Worm (Caenorhabditis elegans) whole organism, L4 larva: ENCODE measurements around the gene rps-12.
A peak's percentile ranks its signal among the peaks of the same experiment; 100 is the strongest.

Source experiments
- F10B5.3 ChIP-seq: sonication (generic microtip); optimal IDR thresholded peaks from 2 replicates; lab custom pipeline; 2016; ENCODE audit warnings: mild to moderate bottlenecking, missing genetic modification characterization, missing compliant biosample characterization
- F26F4.8 ChIP-seq: fragments of 200-800 bp; sonication (Bioruptor generic); conservative IDR thresholded peaks from 2 replicates; pipeline ENCODE4 v1.3.6; 2022; ENCODE audit warnings: missing genetic modification characterization, missing compliant biosample characterization
- F49E8.2 ChIP-seq: sonication (generic microtip); optimal IDR thresholded peaks from 2 replicates; lab custom pipeline; 2016; ENCODE audit warnings: missing compliant biosample characterization, mild to moderate bottlenecking, missing genetic modification characterization, borderline replicate concordance
- R02D3.7 ChIP-seq: fragments of 150-350 bp; sonication (generic microtip); optimal IDR thresholded peaks from 3 replicates; lab custom pipeline; 2014; ENCODE audit warnings: missing biosample characterization, missing genetic modification characterization
- T26A8.4 ChIP-seq: fragments of 200-800 bp; sonication (Bioruptor generic); IDR thresholded peaks from 2 replicates; pipeline ENCODE4 v1.3.6; 2022; ENCODE audit warnings: missing genetic modification characterization, missing compliant biosample characterization
- Y48G9A.11 ChIP-seq: fragments of 200-800 bp; sonication (Bioruptor generic); IDR thresholded peaks from 2 replicates; pipeline ENCODE4 v1.3.6; 2022; ENCODE audit warnings: missing genetic modification reagents, missing genetic modification characterization, missing compliant biosample characterization
- Y5F2A.4 ChIP-seq: fragments of 200-800 bp; sonication (Bioruptor generic); optimal IDR thresholded peaks from 2 replicates; lab custom pipeline; 2018; ENCODE audit warnings: mild to moderate bottlenecking, missing genetic modification characterization, missing compliant biosample characterization
- Y75B8A.6 ChIP-seq: fragments of 200-800 bp; sonication (Bioruptor generic); IDR thresholded peaks from 2 replicates; pipeline ENCODE4 v1.3.6; 2022; ENCODE audit warnings: missing genetic modification reagents, missing genetic modification characterization, missing compliant biosample characterization
- ZK337.2 ChIP-seq: fragments of 200-800 bp; sonication (Bioruptor generic); IDR thresholded peaks from 2 replicates; pipeline ENCODE4 v1.3.6; 2022; ENCODE audit warnings: missing genetic modification reagents, missing genetic modification characterization, missing compliant biosample characterization
- ZK546.5 ChIP-seq, 2 experiments: sonication (generic microtip); optimal IDR thresholded peaks; 2 replicates each; lab custom pipeline; 2017; ENCODE audit warnings: missing biosample characterization in 2 of 2, missing genetic modification characterization in 2 of 2
- aha-1 ChIP-seq: fragments of 150-350 bp; peaks from one replicate; lab custom pipeline; 2014; ENCODE audit warnings: missing biosample characterization, missing genetic modification characterization
- ama-1 ChIP-seq: fragments of 150-350 bp; optimal IDR thresholded peaks from 2 replicates; lab custom pipeline; 2014; ENCODE audit warnings: inconsistent platforms, mixed read lengths
- arid-1 ChIP-seq: fragments of 200-800 bp; sonication (Bioruptor generic); conservative IDR thresholded peaks from 2 replicates; pipeline ENCODE4 v1.3.6; 2022; ENCODE audit warnings: missing genetic modification reagents, missing genetic modification characterization, missing compliant biosample characterization
- attf-4 ChIP-seq: sonication (generic microtip); optimal IDR thresholded peaks from 3 replicates; lab custom pipeline; 2017; ENCODE audit warnings: missing biosample characterization, missing genetic modification characterization
- ces-1 ChIP-seq: fragments of 150-350 bp; sonication (generic microtip); optimal IDR thresholded peaks from 4 replicates; lab custom pipeline; 2014; ENCODE audit warnings: missing biosample characterization, missing genetic modification reagents, missing genetic modification characterization
- ctbp-1 ChIP-seq: fragments of 200-800 bp; sonication (Bioruptor generic); IDR thresholded peaks from 2 replicates; pipeline ENCODE4 v1.3.6; 2022; ENCODE audit warnings: missing genetic modification reagents, missing genetic modification characterization, missing compliant biosample characterization
- daf-16 ChIP-seq, 3 experiments: sonication (generic microtip); optimal IDR thresholded peaks; 2 replicates each; lab custom pipeline; 2016 to 2017; ENCODE audit warnings: missing genetic modification characterization in 3 of 3, missing genetic modification reagents in 3 of 3, mild to moderate bottlenecking in 2 of 3, missing compliant biosample characterization in 2 of 3, missing biosample characterization in 1 of 3, moderate library complexity in 1 of 3
- daf-19 ChIP-seq: fragments of 200-800 bp; sonication (Bioruptor generic); conservative IDR thresholded peaks from 2 replicates; pipeline ENCODE4 v1.3.6; 2022; ENCODE audit warnings: missing genetic modification characterization, missing compliant biosample characterization
- dmd-6 ChIP-seq: fragments of 200-800 bp; sonication (Bioruptor generic); IDR thresholded peaks from 2 replicates; pipeline ENCODE4 v1.3.6; 2022; ENCODE audit warnings: missing genetic modification reagents, missing genetic modification characterization, missing compliant biosample characterization
- dpl-1 ChIP-seq: fragments of 150-350 bp; optimal IDR thresholded peaks from 2 replicates; lab custom pipeline; 2014; ENCODE audit warnings: missing biosample characterization, missing genetic modification reagents, missing genetic modification characterization
- dve-1 ChIP-seq: sonication (generic microtip); optimal IDR thresholded peaks from 2 replicates; lab custom pipeline; 2017; ENCODE audit warnings: antibody characterized with exemption, mild to moderate bottlenecking, missing genetic modification characterization, missing compliant biosample characterization; ENCODE audit not compliant: insufficient read depth
- fkh-10 ChIP-seq: fragments of 150-350 bp; optimal IDR thresholded peaks from 2 replicates; lab custom pipeline; 2014; ENCODE audit warnings: missing biosample characterization, missing genetic modification reagents, missing genetic modification characterization
- gei-8 ChIP-seq: fragments of 200-800 bp; sonication (Bioruptor generic); optimal IDR thresholded peaks from 2 replicates; lab custom pipeline; 2018; ENCODE audit warnings: mild to moderate bottlenecking, missing genetic modification characterization, missing compliant biosample characterization
- hlh-11 ChIP-seq: fragments of 200-800 bp; sonication (Bioruptor generic); optimal IDR thresholded peaks from 2 replicates; lab custom pipeline; 2018; ENCODE audit warnings: mild to moderate bottlenecking, missing genetic modification characterization, missing compliant biosample characterization
- hlh-30 ChIP-seq: sonication (generic microtip); optimal IDR thresholded peaks from 2 replicates; lab custom pipeline; 2017; ENCODE audit warnings: antibody characterized with exemption, mild to moderate bottlenecking, missing genetic modification characterization, missing compliant biosample characterization; ENCODE audit not compliant: insufficient read depth
- hmg-1.1 ChIP-seq: fragments of 200-800 bp; sonication (Bioruptor generic); IDR thresholded peaks from 2 replicates; pipeline ENCODE4 v1.3.6; 2022; ENCODE audit warnings: missing genetic modification reagents, missing genetic modification characterization, missing compliant biosample characterization
- jun-1 ChIP-seq: fragments of 150-350 bp; optimal IDR thresholded peaks from 2 replicates; lab custom pipeline; 2014; ENCODE audit warnings: missing biosample characterization, missing genetic modification reagents, missing genetic modification characterization
- lin-13 ChIP-seq: fragments of 150-350 bp; optimal IDR thresholded peaks from 2 replicates; lab custom pipeline; 2014; ENCODE audit warnings: missing biosample characterization, missing genetic modification reagents, missing genetic modification characterization
- lsy-2 ChIP-seq, 2 experiments: fragments of 150-350 bp in 1 of 2; sonication (generic microtip) in 1 of 2; optimal IDR thresholded peaks; 2 replicates each; lab custom pipeline; 2014 to 2017; ENCODE audit warnings: missing biosample characterization in 2 of 2, missing genetic modification characterization in 2 of 2
- mdl-1 ChIP-seq, 2 experiments: fragments of 150-350 bp in 1 of 2; sonication (generic microtip) in 1 of 2; optimal IDR thresholded peaks; 2 replicates each; lab custom pipeline; 2014 to 2017; ENCODE audit warnings: missing biosample characterization in 2 of 2, missing genetic modification characterization in 2 of 2
- mep-1 ChIP-seq: fragments of 150-350 bp; sonication (generic microtip); optimal IDR thresholded peaks from 3 replicates; lab custom pipeline; 2014; ENCODE audit warnings: missing biosample characterization, missing genetic modification characterization
- mes-2 ChIP-seq: sonication (generic microtip); optimal IDR thresholded peaks from 2 replicates; lab custom pipeline; 2016; ENCODE audit warnings: missing genotype, mild to moderate bottlenecking, missing genetic modification characterization, missing compliant biosample characterization; ENCODE audit not compliant: poor library complexity, severe bottlenecking
- mxl-2 ChIP-seq: fragments of 200-800 bp; sonication (Bioruptor generic); conservative IDR thresholded peaks from 2 replicates; pipeline ENCODE4 v1.3.6; 2022; ENCODE audit warnings: missing genetic modification reagents, missing genetic modification characterization, missing compliant biosample characterization
- nhr-111 ChIP-seq: fragments of 200-800 bp; sonication (Bioruptor generic); optimal IDR thresholded peaks from 2 replicates; lab custom pipeline; 2018; ENCODE audit warnings: mild to moderate bottlenecking, missing genetic modification characterization, missing compliant biosample characterization
- nhr-28 ChIP-seq: fragments of 150-350 bp; optimal IDR thresholded peaks from 2 replicates; lab custom pipeline; 2014; ENCODE audit warnings: missing biosample characterization, missing genetic modification characterization
- nhr-76 ChIP-seq: fragments of 150-350 bp; optimal IDR thresholded peaks from 2 replicates; lab custom pipeline; 2014; ENCODE audit warnings: missing biosample characterization, missing genetic modification characterization
- pha-4 ChIP-seq, 2 experiments: fragments of 150-350 bp in 1 of 2; fragments of 200-800 bp in 1 of 2; sonication (Bioruptor generic) in 1 of 2; IDR thresholded peaks in 1 of 2; optimal IDR thresholded peaks in 1 of 2; 2 replicates each; pipeline versions ENCODE4 v1.3.6 to Lab custom; 2014 to 2022; ENCODE audit warnings: missing genetic modification characterization in 2 of 2, missing genetic modification reagents in 2 of 2, missing biosample characterization in 1 of 2, missing compliant biosample characterization in 1 of 2
- rbr-2 ChIP-seq: sonication (generic microtip); optimal IDR thresholded peaks from 2 replicates; lab custom pipeline; 2016; ENCODE audit warnings: missing genotype, missing genetic modification characterization, missing compliant biosample characterization
- snpc-1.2 ChIP-seq: fragments of 200-800 bp; sonication (Bioruptor generic); IDR thresholded peaks from 2 replicates; pipeline ENCODE4 v1.3.6; 2022; ENCODE audit warnings: missing genetic modification reagents, missing genetic modification characterization, missing compliant biosample characterization
- spr-3 ChIP-seq: fragments of 200-800 bp; sonication (Bioruptor generic); optimal IDR thresholded peaks from 2 replicates; lab custom pipeline; 2018; ENCODE audit warnings: mild to moderate bottlenecking, missing genetic modification characterization, missing compliant biosample characterization
- unc-39 ChIP-seq: sonication (generic microtip); optimal IDR thresholded peaks from 2 replicates; lab custom pipeline; 2017; ENCODE audit warnings: missing biosample characterization, missing genetic modification characterization
- zag-1 ChIP-seq: fragments of 150-350 bp; optimal IDR thresholded peaks from 2 replicates; lab custom pipeline; 2014; ENCODE audit warnings: missing biosample characterization, missing genetic modification characterization
- ztf-7 ChIP-seq: fragments of 150-350 bp; optimal IDR thresholded peaks from 2 replicates; lab custom pipeline; 2014; ENCODE audit warnings: missing biosample characterization, missing genetic modification characterization

Gene rps-12

DNA sequence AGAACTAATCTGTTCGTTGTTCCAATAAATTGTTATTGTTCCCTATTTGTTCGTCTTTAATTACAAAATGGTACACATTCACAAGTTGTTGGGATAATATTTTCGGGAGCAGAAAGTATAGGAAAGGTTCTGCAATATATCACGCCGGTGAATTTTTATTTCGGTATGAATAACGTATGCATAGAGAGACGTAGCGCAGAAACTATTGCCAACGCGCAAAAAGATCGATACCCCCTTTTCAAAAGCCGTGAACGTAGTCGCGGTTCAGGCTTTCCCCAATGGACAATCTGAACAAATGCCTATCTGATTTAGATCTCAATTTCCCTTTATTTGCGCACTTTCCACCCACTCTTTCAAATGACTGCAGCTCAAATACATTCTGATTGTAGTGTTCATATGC lies 1.0 kb downstream of the rps-12 start, which contains the start of gene pst-2 (continued):
- TF ChIP-seq ama-1 (lab: Kevin White, UChicago) (no peak), dmd-6 (GFP tag; lab: Robert Waterston, UW) (no peak), attf-4 (tag; lab: Kevin White, UChicago) (no peak), mep-1 (tag; lab: Kevin White, UChicago) (no peak), ZK546.5 (tag; optimal IDR thresholded peaks at IDR 0.05; lab: Kevin White, UChicago) (no peak), nhr-111 (no peak), ctbp-1 (GFP tag; lab: Robert Waterston, UW) (no peak), hlh-30 (tag; lab: Kevin White, UChicago) (no peak), dpl-1 (no peak), Y48G9A.11 (GFP tag; lab: Robert Waterston, UW) (peak; percentile 69), F49E8.2 (tag; lab: Kevin White, UChicago) (peak; percentile 38), nhr-28 (tag; lab: Kevin White, UChicago) (no peak), arid-1 (GFP tag; lab: Robert Waterston, UW) (peak; percentile 31; the same call in 1 of the 2 replicates), snpc-1.2 (GFP tag; lab: Robert Waterston, UW) (peak; percentile 21; the same call in 1 of the 2 replicates), F26F4.8 (GFP tag; lab: Robert Waterston, UW) (no peak), hlh-11 (tag; lab: Kevin White, UChicago) (no peak), R02D3.7 (tag; lab: Kevin White, UChicago) (no peak), Y75B8A.6 (GFP tag; lab: Robert Waterston, UW) (no peak), F10B5.3 (tag; lab: Kevin White, UChicago) (no peak), ztf-7 (no peak), spr-3 (no peak), daf-19 (GFP tag; lab: Robert Waterston, UW) (no peak), ces-1 (GFP tag; lab: Kevin White, UChicago) (no peak)

DNA sequence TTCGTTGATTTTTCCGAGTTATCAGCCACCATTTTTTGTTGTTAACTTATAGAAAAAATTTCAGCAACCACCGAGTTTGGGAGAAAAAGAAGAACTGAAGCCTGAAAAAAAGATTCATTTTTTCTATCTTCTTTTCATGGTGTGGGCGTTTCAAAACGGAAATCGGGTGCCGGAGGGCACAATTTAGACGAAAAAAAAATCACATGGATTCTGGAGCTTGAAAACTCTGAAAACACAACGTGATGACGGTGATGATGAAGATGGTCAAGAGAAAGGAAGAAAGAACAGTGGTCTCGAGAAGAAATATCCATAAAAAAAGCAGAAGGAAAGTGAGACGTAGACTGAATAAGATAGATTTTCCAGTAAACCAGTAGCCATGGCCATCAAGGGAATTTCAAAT lies 4.9 kb downstream of the rps-12 start, which contains the start of gene rcan-1:
Gene rcan-1, minus strand, starts transcription at position 101 of the 400 bp plus-strand sequence.
- no peak for TF ChIP-seq rbr-2 (tag; lab: Kevin White, UChicago)
- no peak for TF ChIP-seq hmg-1.1 (GFP tag; lab: Robert Waterston, UW)
- TF ChIP-seq dve-1: no peak
- no peak for TF ChIP-seq Y5F2A.4 (GFP tag; lab: Kevin White, UChicago)
- no peak for TF ChIP-seq ama-1 (lab: Kevin White, UChicago)
- no peak for TF ChIP-seq zag-1 (tag; lab: Kevin White, UChicago)
- no peak for TF ChIP-seq gei-8 (GFP tag; lab: Kevin White, UChicago)
- no peak for TF ChIP-seq nhr-76 (tag; lab: Kevin White, UChicago)
- no peak for TF ChIP-seq aha-1 (tag; lab: Kevin White, UChicago)
- TF ChIP-seq mdl-1 (tag; optimal IDR thresholded peaks at IDR 0.05; lab: Kevin White, UChicago): no peak
- TF ChIP-seq mxl-2 (GFP tag; lab: Robert Waterston, UW): no peak
- TF ChIP-seq, all 104 proteins: peak for 0

DNA sequence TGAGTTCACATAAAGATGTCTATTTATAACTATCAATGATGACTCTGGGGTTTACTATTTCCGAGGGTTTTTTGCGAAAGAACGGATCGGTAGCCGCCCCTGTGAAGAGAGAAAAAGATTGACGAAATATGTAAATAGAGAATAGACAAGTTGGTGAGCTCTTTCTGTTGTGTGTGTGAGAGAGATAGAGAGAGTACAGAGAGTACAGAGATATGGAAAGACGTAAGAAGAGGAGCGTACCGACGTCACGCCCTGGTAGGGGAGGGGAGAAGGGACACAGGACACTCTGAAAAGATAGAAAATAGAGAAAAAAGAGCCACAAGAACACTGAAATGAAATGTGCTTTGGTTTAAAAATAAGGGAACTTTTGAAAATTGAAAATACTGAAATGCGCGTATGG lies 9.1 kb downstream of the rps-12 start:
- TF ChIP-seq hlh-11 (tag; lab: Kevin White, UChicago) (peak; percentile 52), pha-4 (GFP tag; IDR thresholded peaks at IDR 0.05; lab: Robert Waterston, UW) (no peak), pha-4 (tag; optimal IDR thresholded peaks at IDR 0.05; lab: Kevin White, UChicago) (peak; percentile 73), lin-13 (no peak), aha-1 (tag; lab: Kevin White, UChicago) (peak; percentile 4), lsy-2 (tag; optimal IDR thresholded peaks at IDR 0.05; lab: Kevin White, UChicago) (peak in 1 of 2 experiments; percentile 64), unc-39 (no peak), ZK337.2 (GFP tag; lab: Robert Waterston, UW) (no peak), mes-2 (peak; percentile 47), dpl-1 (peak; percentile 30), mep-1 (tag; lab: Kevin White, UChicago) (peak; percentile 66), fkh-10 (peak; percentile 91), dmd-6 (GFP tag; lab: Robert Waterston, UW) (peak; percentile 35; the same call in 1 of the 2 replicates), hmg-1.1 (GFP tag; lab: Robert Waterston, UW) (peak; percentile 60; the same call in 1 of the 2 replicates), mdl-1 (tag; optimal IDR thresholded peaks at IDR 0.05; lab: Kevin White, UChicago) (peak in 1 of 2 experiments; percentile 51), hlh-30 (tag; lab: Kevin White, UChicago) (peak; percentile 76), nhr-28 (tag; lab: Kevin White, UChicago) (peak; percentile 40), daf-16 (GFP tag; optimal IDR thresholded peaks at IDR 0.05; lab: Kevin White, UChicago) (no peak), daf-16 (tag; optimal IDR thresholded peaks at IDR 0.05; lab: Kevin White, UChicago) (peak; percentile 58), T26A8.4 (GFP tag; lab: Robert Waterston, UW) (peak; percentile 35; the same call in 1 of the 2 replicates), dve-1 (peak; percentile 73), jun-1 (tag; lab: Kevin White, UChicago) (no peak), ctbp-1 (GFP tag; lab: Robert Waterston, UW) (peak; percentile 44; the same call in 1 of the 2 replicates), rbr-2 (tag; lab: Kevin White, UChicago) (peak; percentile 44), attf-4 (tag; lab: Kevin White, UChicago) (no peak)
- TF ChIP-seq, all 104 proteins: peak for 18
